Fruit fly (Drosophila melanogaster) whole organism, pupa: Measurements from ENCODE around the gene t-Grip91.

Experiments used
- CG17806 ChIP-seq: fragments of 200-800 bp; sonication (Bioruptor generic); optimal IDR thresholded peaks from 2 replicates; lab custom pipeline; 2018; ENCODE audit warnings: missing biosample characterization, mild to moderate bottlenecking, missing genetic modification characterization, moderate library complexity
- D1 ChIP-seq: fragments of 200-800 bp; sonication (Bioruptor generic); optimal IDR thresholded peaks from 2 replicates; lab custom pipeline; 2018; ENCODE audit warnings: missing biosample characterization, mild to moderate bottlenecking, missing genetic modification characterization, moderate library complexity
- Ets98B ChIP-seq: fragments of 200-800 bp; sonication (Bioruptor generic); IDR thresholded peaks from 2 replicates; pipeline ENCODE4 v1.3.6; 2022; ENCODE audit warnings: missing biosample characterization, missing genetic modification characterization
- Pif1B ChIP-seq: fragments of 200-800 bp; sonication (Bioruptor generic); optimal IDR thresholded peaks from 3 replicates; lab custom pipeline; 2016; ENCODE audit warnings: missing biosample characterization, missing genetic modification characterization
- Snoo ChIP-seq: fragments of 200-800 bp; sonication (Bioruptor generic); optimal IDR thresholded peaks from 3 replicates; lab custom pipeline; 2017; ENCODE audit warnings: missing biosample characterization, mild to moderate bottlenecking, missing genetic modification characterization, inconsistent platforms

dm6 chr2L:15740918-15741317 lies 43.0 kb upstream of the t-Grip91 start:
- TF ChIP-seq D1 (tag; lab: Kevin White, UChicago) (no peak), Pif1B (GFP tag; lab: Kevin White, UChicago) (no peak), CG17806 (tag; lab: Kevin White, UChicago) (no peak), Snoo (tag; lab: Kevin White, UChicago) (no peak), Ets98B (GFP tag; lab: Robert Waterston, UW) (no peak)
